Fruit fly (Drosophila melanogaster) whole organism, embryonic: ENCODE data around the gene CG14014.

Experiments used
- CG31388 ChIP-seq: fragments of 200-800 bp; sonication (Bioruptor generic); optimal IDR thresholded peaks from 2 replicates; lab custom pipeline; 2016; ENCODE audit warnings: missing biosample characterization, missing genetic modification characterization
- CG3281 ChIP-seq: fragments of 200-800 bp; sonication (Bioruptor generic); optimal IDR thresholded peaks from 3 replicates; lab custom pipeline; 2017; ENCODE audit warnings: missing biosample characterization, mild to moderate bottlenecking, missing genetic modification characterization
- chinmo ChIP-seq: fragments of 200-800 bp; sonication (Bioruptor generic); IDR thresholded peaks from 4 replicates; pipeline ENCODE4 v1.3.6; 2022; ENCODE audit warnings: missing biosample characterization, missing genetic modification characterization; ENCODE audit not compliant: partially characterized antibody
- tin ChIP-seq: fragments of 200-800 bp; sonication (Bioruptor generic); optimal IDR thresholded peaks from 3 replicates; lab custom pipeline; 2016; ENCODE audit warnings: missing biosample characterization, missing genetic modification characterization

dm6 chr2L:5569503-5569902 lies 18.9 kb upstream of the CG14014 start:
- TF ChIP-seq CG3281 (GFP tag; lab: Kevin White, UChicago): peak; percentile 34
- TF ChIP-seq chinmo (GFP tag; lab: Robert Waterston, UW): no peak
- no peak for TF ChIP-seq CG31388 (GFP tag; lab: Kevin White, UChicago)
- no peak for TF ChIP-seq tin
